Fruit fly (Drosophila melanogaster) whole organism, embryonic: ENCODE measurements around the gene CG15643.

ENCODE experiments used
- Atf6 ChIP-seq: fragments of 200-800 bp; sonication (Bioruptor generic); IDR thresholded peaks from 2 replicates; pipeline ENCODE4 v1.3.6; 2022; ENCODE audit warnings: missing biosample characterization, missing genetic modification characterization
- CG10366 ChIP-seq: fragments of 200-800 bp; sonication (Bioruptor generic); IDR thresholded peaks from 2 replicates; pipeline ENCODE4 v1.3.6; 2022; ENCODE audit warnings: missing biosample characterization, missing genetic modification characterization
- CG10431 ChIP-seq: fragments of 200-800 bp; sonication (Bioruptor generic); optimal IDR thresholded peaks from 3 replicates; lab custom pipeline; 2018; ENCODE audit warnings: missing biosample characterization, mild to moderate bottlenecking, missing genetic modification characterization
- CG11093 ChIP-seq: fragments of 200-800 bp; sonication (Bioruptor generic); IDR thresholded peaks from 3 replicates; pipeline ENCODE4 v1.3.6; 2022; ENCODE audit warnings: missing biosample characterization, missing genetic modification characterization
- CG11247 ChIP-seq: fragments of 200-800 bp; sonication (Bioruptor generic); IDR thresholded peaks from 2 replicates; pipeline ENCODE4 v1.3.6; 2022; ENCODE audit warnings: missing biosample characterization, missing genetic modification characterization
- CG12299 ChIP-seq: fragments of 200-800 bp; sonication (Bioruptor generic); optimal IDR thresholded peaks from 2 replicates; lab custom pipeline; 2018; ENCODE audit warnings: missing biosample characterization, mild to moderate bottlenecking, missing genetic modification characterization
- CG1233 ChIP-seq: fragments of 200-800 bp; sonication (Bioruptor generic); optimal IDR thresholded peaks from 4 replicates; lab custom pipeline; 2018; ENCODE audit warnings: missing biosample characterization, mild to moderate bottlenecking, missing genetic modification characterization
- CG12942 ChIP-seq: fragments of 200-800 bp; sonication (Bioruptor generic); optimal IDR thresholded peaks from 3 replicates; lab custom pipeline; 2016; ENCODE audit warnings: missing biosample characterization, missing genetic modification characterization
- CG15696 ChIP-seq: fragments of 200-800 bp; sonication (Bioruptor generic); optimal IDR thresholded peaks from 2 replicates; lab custom pipeline; 2019; ENCODE audit warnings: missing biosample characterization, mild to moderate bottlenecking, missing genetic modification characterization, moderate library complexity
- CG1647 ChIP-seq: fragments of 200-800 bp; sonication (Bioruptor generic); optimal IDR thresholded peaks from 3 replicates; lab custom pipeline; 2016; ENCODE audit warnings: missing biosample characterization, missing genetic modification characterization
- CG16815 ChIP-seq: fragments of 200-800 bp; sonication (Bioruptor generic); optimal IDR thresholded peaks from 3 replicates; lab custom pipeline; 2017; ENCODE audit warnings: missing biosample characterization, mild to moderate bottlenecking, missing genetic modification characterization
- CG16863 ChIP-seq: fragments of 200-800 bp; sonication (Bioruptor generic); optimal IDR thresholded peaks from 3 replicates; lab custom pipeline; 2016; ENCODE audit warnings: missing biosample characterization, missing genetic modification characterization
- CG2199 ChIP-seq: fragments of 200-800 bp; sonication (Bioruptor generic); IDR thresholded peaks from 3 replicates; pipeline ENCODE4 v1.3.6; 2022; ENCODE audit warnings: missing biosample characterization, missing genetic modification characterization
- CG30020 ChIP-seq: fragments of 200-800 bp; optimal IDR thresholded peaks from 2 replicates; lab custom pipeline; 2019; ENCODE audit warnings: missing biosample characterization, mild to moderate bottlenecking, missing genetic modification characterization, moderate library complexity
- CG31388 ChIP-seq: fragments of 200-800 bp; sonication (Bioruptor generic); optimal IDR thresholded peaks from 2 replicates; lab custom pipeline; 2016; ENCODE audit warnings: missing biosample characterization, missing genetic modification characterization
- CG4360 ChIP-seq: fragments of 200-800 bp; sonication (Bioruptor generic); IDR thresholded peaks from 2 replicates; pipeline ENCODE4 v1.3.6; 2022; ENCODE audit warnings: missing biosample characterization, missing genetic modification characterization
- CG4404 ChIP-seq: fragments of 200-800 bp; sonication (Bioruptor generic); IDR thresholded peaks from 2 replicates; pipeline ENCODE4 v1.3.6; 2022; ENCODE audit warnings: missing biosample characterization, missing genetic modification characterization
- CG5180 ChIP-seq: fragments of 200-800 bp; sonication (Bioruptor generic); optimal IDR thresholded peaks from 3 replicates; lab custom pipeline; 2017; ENCODE audit warnings: missing biosample characterization, missing genetic modification characterization, mild to moderate bottlenecking, moderate library complexity, missing genetic modification reagents
- CG6683 ChIP-seq: fragments of 200-800 bp; sonication (Bioruptor generic); optimal IDR thresholded peaks from 2 replicates; lab custom pipeline; 2017; ENCODE audit warnings: missing biosample characterization, mild to moderate bottlenecking, missing genetic modification characterization, missing genetic modification reagents
- CG7357 ChIP-seq: fragments of 200-800 bp; sonication (Bioruptor generic); IDR thresholded peaks from 3 replicates; pipeline ENCODE4 v1.3.6; 2022; ENCODE audit warnings: missing biosample characterization, missing genetic modification characterization
- CG9609 ChIP-seq: fragments of 200-800 bp; sonication (Bioruptor generic); optimal IDR thresholded peaks from 3 replicates; lab custom pipeline; 2016; ENCODE audit warnings: missing biosample characterization, missing genetic modification characterization
- Chrac-16 ChIP-seq: fragments of 200-800 bp; sonication (Bioruptor generic); optimal IDR thresholded peaks from 3 replicates; lab custom pipeline; 2016; ENCODE audit warnings: missing biosample characterization, missing genetic modification characterization
- CoRest ChIP-seq: fragments of 200-800 bp; sonication (Bioruptor generic); optimal IDR thresholded peaks from 3 replicates; lab custom pipeline; 2018; ENCODE audit warnings: missing biosample characterization, mild to moderate bottlenecking, missing genetic modification characterization, moderate library complexity
- D19A ChIP-seq: fragments of 200-800 bp; optimal IDR thresholded peaks from 3 replicates; lab custom pipeline; 2019; ENCODE audit warnings: missing biosample characterization, mild to moderate bottlenecking, missing genetic modification characterization, moderate library complexity
- Dek ChIP-seq: fragments of 200-800 bp; sonication (Bioruptor generic); optimal IDR thresholded peaks from 3 replicates; lab custom pipeline; 2019; ENCODE audit warnings: missing biosample characterization, mild to moderate bottlenecking, missing genetic modification characterization, moderate library complexity
- H15 ChIP-seq: fragments of 200-800 bp; sonication (Bioruptor generic); IDR thresholded peaks from 3 replicates; pipeline ENCODE4 v1.3.6; 2022; ENCODE audit warnings: missing biosample characterization, missing genetic modification characterization
- HLHmδ ChIP-seq: fragments of 200-800 bp; sonication (Bioruptor generic); optimal IDR thresholded peaks from 2 replicates; lab custom pipeline; 2018; ENCODE audit warnings: missing biosample characterization, mild to moderate bottlenecking, missing genetic modification characterization, moderate library complexity
- MESR4 ChIP-seq: fragments of 200-800 bp; sonication (Bioruptor generic); optimal IDR thresholded peaks from 2 replicates; lab custom pipeline; 2018; ENCODE audit warnings: missing biosample characterization, mild to moderate bottlenecking, missing genetic modification characterization, moderate library complexity
- Max ChIP-seq: fragments of 200-800 bp; sonication (Bioruptor generic); optimal IDR thresholded peaks from 2 replicates; lab custom pipeline; 2016; ENCODE audit warnings: missing biosample characterization, mild to moderate bottlenecking, missing genetic modification characterization
- NFAT ChIP-seq: fragments of 200-800 bp; sonication (Bioruptor generic); IDR thresholded peaks from 2 replicates; pipeline ENCODE4 v1.3.6; 2022; ENCODE audit warnings: missing biosample characterization, missing genetic modification characterization
- Ravus ChIP-seq: fragments of 200-800 bp; sonication (Bioruptor generic); IDR thresholded peaks from 2 replicates; pipeline ENCODE4 v1.3.6; 2022; ENCODE audit warnings: missing biosample characterization, missing genetic modification characterization
- Sox100B ChIP-seq: fragments of 200-800 bp; sonication (Bioruptor generic); optimal IDR thresholded peaks from 3 replicates; lab custom pipeline; 2018; ENCODE audit warnings: missing biosample characterization, mild to moderate bottlenecking, missing genetic modification characterization
- Vsx1 ChIP-seq: fragments of 200-800 bp; sonication (Bioruptor generic); optimal IDR thresholded peaks from 2 replicates; lab custom pipeline; 2017; ENCODE audit warnings: missing biosample characterization, mild to moderate bottlenecking, missing genetic modification characterization, missing genetic modification reagents
- amos ChIP-seq: fragments of 200-800 bp; sonication (Bioruptor generic); IDR thresholded peaks from 2 replicates; pipeline ENCODE4 v1.3.6; 2022; ENCODE audit warnings: missing biosample characterization, missing genetic modification characterization; ENCODE audit not compliant: partially characterized antibody
- ara ChIP-seq: fragments of 200-800 bp; sonication (Bioruptor generic); IDR thresholded peaks from 2 replicates; pipeline ENCODE4 v1.3.6; 2022; ENCODE audit warnings: missing biosample characterization, missing genetic modification characterization
- bbx ChIP-seq: fragments of 200-800 bp; sonication (Bioruptor generic); IDR thresholded peaks from 2 replicates; pipeline ENCODE4 v1.3.6; 2022; ENCODE audit warnings: missing biosample characterization, missing genetic modification characterization; ENCODE audit not compliant: partially characterized antibody
- br ChIP-seq: fragments of >200 bp; optimal IDR thresholded peaks from 2 replicates; lab custom pipeline; 2017
- corto ChIP-seq: fragments of 200-800 bp; sonication (Bioruptor generic); optimal IDR thresholded peaks from 2 replicates; lab custom pipeline; 2016; ENCODE audit warnings: missing biosample characterization, mild to moderate bottlenecking, missing genetic modification characterization, moderate library complexity
- h ChIP-seq: fragments of >200 bp; optimal IDR thresholded peaks from 2 replicates; lab custom pipeline; 2017
- hbn ChIP-seq: fragments of 200-800 bp; sonication (Bioruptor generic); IDR thresholded peaks from 2 replicates; pipeline ENCODE4 v1.3.6; 2022; ENCODE audit warnings: missing biosample characterization, missing genetic modification characterization; ENCODE audit not compliant: partially characterized antibody
- hth ChIP-seq: fragments of >200 bp; optimal IDR thresholded peaks from 2 replicates; lab custom pipeline; 2017; ENCODE audit warnings: inconsistent platforms
- kah ChIP-seq: fragments of 200-800 bp; sonication (Bioruptor generic); optimal IDR thresholded peaks from 2 replicates; lab custom pipeline; 2018; ENCODE audit warnings: missing biosample characterization, mild to moderate bottlenecking, missing genetic modification characterization
- maf-S ChIP-seq: fragments of 200-800 bp; sonication (Bioruptor generic); optimal IDR thresholded peaks from 2 replicates; lab custom pipeline; 2016; ENCODE audit warnings: missing biosample characterization, missing genetic modification characterization
- mld ChIP-seq: fragments of 200-800 bp; sonication (Bioruptor generic); IDR thresholded peaks from 3 replicates; pipeline ENCODE4 v1.3.6; 2022; ENCODE audit warnings: missing biosample characterization, missing genetic modification characterization; ENCODE audit not compliant: partially characterized antibody
- repo ChIP-seq: fragments of 200-800 bp; sonication (Bioruptor generic); optimal IDR thresholded peaks from 2 replicates; lab custom pipeline; 2016; ENCODE audit warnings: missing biosample characterization, missing genetic modification characterization
- shn ChIP-seq: fragments of 200-800 bp; sonication (Bioruptor generic); optimal IDR thresholded peaks from 3 replicates; lab custom pipeline; 2016; ENCODE audit warnings: missing biosample characterization, missing genetic modification characterization
- tll ChIP-seq, 2 experiments: fragments of 200-800 bp in 1 of 2; fragments of >200 bp in 1 of 2; sonication (Bioruptor generic) in 1 of 2; optimal IDR thresholded peaks; 2 replicates each; lab custom pipeline; 2017 to 2019; ENCODE audit warnings: missing biosample characterization in 2 of 2, missing genetic modification characterization in 2 of 2, mild to moderate bottlenecking in 1 of 2, moderate library complexity in 1 of 2
- trh ChIP-seq: fragments of 200-800 bp; sonication (Bioruptor generic); optimal IDR thresholded peaks from 2 replicates; lab custom pipeline; 2016; ENCODE audit warnings: missing biosample characterization, missing genetic modification characterization
- unc-4 ChIP-seq: fragments of 200-800 bp; sonication (Bioruptor generic); IDR thresholded peaks from 2 replicates; pipeline ENCODE4 v1.3.6; 2022; ENCODE audit warnings: missing biosample characterization, missing genetic modification characterization; ENCODE audit not compliant: partially characterized antibody
- vfl ChIP-seq: fragments of 200-800 bp; sonication (Bioruptor generic); optimal IDR thresholded peaks from 2 replicates; lab custom pipeline; 2016; ENCODE audit warnings: missing biosample characterization, missing genetic modification characterization
- z ChIP-seq: fragments of 200-800 bp; sonication (Bioruptor generic); IDR thresholded peaks from 3 replicates; pipeline ENCODE4 v1.3.6; 2022; ENCODE audit warnings: missing biosample characterization, missing genetic modification characterization
- zfh1 ChIP-seq: fragments of 200-800 bp; sonication (Bioruptor generic); IDR thresholded peaks from 3 replicates; pipeline ENCODE4 v1.3.6; 2022; ENCODE audit warnings: missing biosample characterization, missing genetic modification characterization

CG15643 gene

dm6 chrX:15615426-15615825, 43.5 kb upstream of the CG15643 start:
- no peak for TF ChIP-seq CG5180 (GFP tag; lab: Kevin White, UChicago)
- TF ChIP-seq z (GFP tag; lab: Robert Waterston, UW): no peak
- peak; percentile 19 for TF ChIP-seq Max
- peak; percentile 57 for TF ChIP-seq D19A (tag; lab: Kevin White, UChicago)
- no peak for TF ChIP-seq vfl (GFP tag; lab: Kevin White, UChicago)
- peak; percentile 39 for TF ChIP-seq CG16815 (GFP tag; lab: Kevin White, UChicago)
- TF ChIP-seq CG7357 (GFP tag; lab: Robert Waterston, UW): no peak
- no peak for TF ChIP-seq trh
- no peak for TF ChIP-seq br
- no peak for TF ChIP-seq CG11093 (GFP tag; lab: Robert Waterston, UW)
- no peak for TF ChIP-seq amos (GFP tag; lab: Robert Waterston, UW)
- TF ChIP-seq Dek: peak; percentile 11
- TF ChIP-seq CG12299 (tag; lab: Kevin White, UChicago): no peak
- TF ChIP-seq CG6683 (GFP tag; lab: Kevin White, UChicago): no peak
- TF ChIP-seq zfh1 (GFP tag; lab: Robert Waterston, UW): peak; percentile 50; the same call in 2 of the 3 replicates
- no peak for TF ChIP-seq CG9609
- no peak for TF ChIP-seq tll (GFP tag; optimal IDR thresholded peaks at IDR 0.05; lab: Kevin White, UChicago)
- TF ChIP-seq Ravus (GFP tag; lab: Robert Waterston, UW): no peak; the same call in 1 of the 2 replicates
- TF ChIP-seq kah: peak; percentile 11
- no peak for TF ChIP-seq CG10431 (GFP tag; lab: Kevin White, UChicago)
- TF ChIP-seq CG11247 (GFP tag; lab: Robert Waterston, UW): peak; percentile 39; the same call in 1 of the 2 replicates
- TF ChIP-seq H15 (GFP tag; lab: Robert Waterston, UW): 0 out of 3 replicates have a peak, but pooled peaks have one; percentile 7
- no peak for TF ChIP-seq hbn (GFP tag; lab: Robert Waterston, UW)
- TF ChIP-seq CG4360 (GFP tag; lab: Robert Waterston, UW): no peak
- TF ChIP-seq h (lab: Kevin White, UChicago): no peak
- TF ChIP-seq maf-S (GFP tag; lab: Kevin White, UChicago): peak; percentile 18
- no peak for TF ChIP-seq shn (GFP tag; lab: Kevin White, UChicago)
- peak; percentile 45 for TF ChIP-seq CG10366
- no peak for TF ChIP-seq CG2199 (GFP tag; lab: Robert Waterston, UW)
- TF ChIP-seq unc-4 (GFP tag; lab: Robert Waterston, UW): no peak
- peak; percentile 24 for TF ChIP-seq CG1233 (GFP tag; lab: Kevin White, UChicago)
- TF ChIP-seq bbx (GFP tag; lab: Robert Waterston, UW): no peak
- TF ChIP-seq CG30020 (tag; lab: Kevin White, UChicago): no peak
- TF ChIP-seq corto (GFP tag; lab: Kevin White, UChicago): no peak
- no peak for TF ChIP-seq CG1647 (GFP tag; lab: Kevin White, UChicago)
- no peak for TF ChIP-seq mld (GFP tag; lab: Robert Waterston, UW)
- TF ChIP-seq CG12942 (GFP tag; lab: Kevin White, UChicago): peak; percentile 35
- peak; percentile 66 for TF ChIP-seq CoRest (tag; lab: Kevin White, UChicago)
- no peak for TF ChIP-seq CG4404 (GFP tag; lab: Robert Waterston, UW)
- peak; percentile 30 for TF ChIP-seq Chrac-16 (GFP tag; lab: Kevin White, UChicago)
- TF ChIP-seq NFAT (GFP tag; lab: Robert Waterston, UW): no peak
- no peak for TF ChIP-seq hth (lab: Kevin White, UChicago)
- no peak for TF ChIP-seq Vsx1 (GFP tag; lab: Kevin White, UChicago)
- no peak for TF ChIP-seq HLHmδ (GFP tag; lab: Kevin White, UChicago)
- TF ChIP-seq Sox100B (GFP tag; lab: Kevin White, UChicago): peak; percentile 42
- no peak for TF ChIP-seq Atf6
- no peak for TF ChIP-seq repo (GFP tag; lab: Kevin White, UChicago)
- TF ChIP-seq CG15696: peak; percentile 38
- TF ChIP-seq CG16863 (GFP tag; lab: Kevin White, UChicago): peak; percentile 35
- peak; percentile 67 for TF ChIP-seq ara
- no peak for TF ChIP-seq CG31388 (GFP tag; lab: Kevin White, UChicago)
- no peak for TF ChIP-seq MESR4 (GFP tag; lab: Kevin White, UChicago)
